Worm (Caenorhabditis elegans) whole organism, midembryonic: ENCODE data around the gene npp-5.

Experiments used
- T22C8.4 ChIP-seq: fragments of 200-800 bp; sonication (Bioruptor generic); IDR thresholded peaks from 2 replicates; pipeline ENCODE4 v1.3.6; 2022; ENCODE audit warnings: missing genetic modification characterization, missing compliant biosample characterization
- cog-1 ChIP-seq: sonication (generic microtip); optimal IDR thresholded peaks from 2 replicates; lab custom pipeline; 2016; ENCODE audit warnings: missing genetic modification characterization, missing compliant biosample characterization
- med-1 ChIP-seq: sonication (generic microtip); optimal IDR thresholded peaks from 2 replicates; lab custom pipeline; 2017; ENCODE audit warnings: missing genetic modification characterization, mild to moderate bottlenecking, missing compliant biosample characterization, antibody characterized with exemption, missing genetic modification reagents; ENCODE audit not compliant: insufficient read depth
- ref-1 ChIP-seq: fragments of 200-800 bp; sonication (Bioruptor generic); conservative IDR thresholded peaks from 2 replicates; pipeline ENCODE4 v1.3.6; 2022; ENCODE audit warnings: missing genetic modification reagents, missing genetic modification characterization, missing compliant biosample characterization
- ztf-23 ChIP-seq: fragments of 200-800 bp; sonication (Bioruptor generic); IDR thresholded peaks from 2 replicates; pipeline ENCODE4 v1.3.6; 2022; ENCODE audit warnings: missing genetic modification reagents, missing genetic modification characterization, missing compliant biosample characterization
- ztf-29 ChIP-seq: fragments of 200-800 bp; sonication (Bioruptor generic); IDR thresholded peaks from 2 replicates; pipeline ENCODE4 v1.3.6; 2022; ENCODE audit warnings: missing genetic modification reagents, missing genetic modification characterization, missing compliant biosample characterization

ce11 chrII:11578327-11578726 lies 21.3 kb downstream of the npp-5 start, which contains the start of gene smc-6:
- TF ChIP-seq ref-1 (GFP tag; lab: Robert Waterston, UW): no peak
- no peak for TF ChIP-seq ztf-29 (GFP tag; lab: Robert Waterston, UW)
- TF ChIP-seq cog-1: no peak
- no peak for TF ChIP-seq med-1 (GFP tag; lab: Kevin White, UChicago)
- TF ChIP-seq ztf-23 (GFP tag; lab: Robert Waterston, UW): no peak
- TF ChIP-seq T22C8.4 (GFP tag; lab: Robert Waterston, UW): no peak
